Fruit fly (Drosophila melanogaster) whole organism, embryonic: ENCODE results near the gene CG31459.

Experiments
- Ada2b ChIP-seq: fragments of 200-800 bp; sonication (Bioruptor generic); IDR thresholded peaks from 2 replicates; pipeline ENCODE4 v1.3.6; 2022; ENCODE audit warnings: missing biosample characterization, missing genetic modification characterization
- CG10209 ChIP-seq: fragments of 200-800 bp; sonication (Bioruptor generic); optimal IDR thresholded peaks from 3 replicates; lab custom pipeline; 2017; ENCODE audit warnings: missing biosample characterization, mild to moderate bottlenecking, missing genetic modification characterization, missing genetic modification reagents
- CG12071 ChIP-seq: fragments of 200-800 bp; sonication (Bioruptor generic); optimal IDR thresholded peaks from 3 replicates; lab custom pipeline; 2018; ENCODE audit warnings: missing biosample characterization, mild to moderate bottlenecking, missing genetic modification characterization
- CG13424 ChIP-seq: fragments of 200-800 bp; sonication (Bioruptor generic); optimal IDR thresholded peaks from 2 replicates; lab custom pipeline; 2019; ENCODE audit warnings: missing biosample characterization, mild to moderate bottlenecking, missing genetic modification characterization, moderate library complexity
- CG14441 ChIP-seq: fragments of 200-800 bp; sonication (Bioruptor generic); IDR thresholded peaks from 2 replicates; pipeline ENCODE4 v1.3.6; 2022; ENCODE audit warnings: missing biosample characterization, missing genetic modification characterization
- CG15601 ChIP-seq: fragments of 200-800 bp; sonication (Bioruptor generic); optimal IDR thresholded peaks from 3 replicates; lab custom pipeline; 2019; ENCODE audit warnings: missing biosample characterization, mild to moderate bottlenecking, missing genetic modification characterization, moderate library complexity
- CG16863 ChIP-seq: fragments of 200-800 bp; sonication (Bioruptor generic); optimal IDR thresholded peaks from 3 replicates; lab custom pipeline; 2016; ENCODE audit warnings: missing biosample characterization, missing genetic modification characterization
- CG17802 ChIP-seq: fragments of 200-800 bp; sonication (Bioruptor generic); optimal IDR thresholded peaks from 2 replicates; lab custom pipeline; 2018; ENCODE audit warnings: missing biosample characterization, mild to moderate bottlenecking, missing genetic modification characterization, moderate library complexity
- CG17829 ChIP-seq: fragments of 200-800 bp; optimal IDR thresholded peaks from 2 replicates; lab custom pipeline; 2019; ENCODE audit warnings: missing biosample characterization, mild to moderate bottlenecking, missing genetic modification characterization, moderate library complexity
- CG3163 ChIP-seq: fragments of 200-800 bp; sonication (Bioruptor generic); optimal IDR thresholded peaks from 3 replicates; lab custom pipeline; 2016; ENCODE audit warnings: missing biosample characterization, missing genetic modification characterization
- CG32532 ChIP-seq: fragments of 200-800 bp; sonication (Bioruptor generic); IDR thresholded peaks from 2 replicates; pipeline ENCODE4 v1.3.6; 2022; ENCODE audit warnings: missing biosample characterization, missing genetic modification characterization
- CG34224 ChIP-seq: fragments of 200-800 bp; sonication (Bioruptor generic); IDR thresholded peaks from 3 replicates; pipeline ENCODE4 v1.3.6; 2022; ENCODE audit warnings: missing biosample characterization, missing genetic modification characterization; ENCODE audit not compliant: partially characterized antibody
- CG42726 ChIP-seq: fragments of 200-800 bp; sonication (Bioruptor generic); IDR thresholded peaks from 2 replicates; pipeline ENCODE4 v1.3.6; 2022; ENCODE audit warnings: missing biosample characterization, missing genetic modification characterization; ENCODE audit not compliant: partially characterized antibody
- CG43689 ChIP-seq: fragments of 200-800 bp; sonication (Bioruptor generic); IDR thresholded peaks from 2 replicates; pipeline ENCODE4 v1.3.6; 2022; ENCODE audit warnings: missing biosample characterization, missing genetic modification characterization
- CG5180 ChIP-seq: fragments of 200-800 bp; sonication (Bioruptor generic); optimal IDR thresholded peaks from 3 replicates; lab custom pipeline; 2017; ENCODE audit warnings: missing biosample characterization, missing genetic modification characterization, mild to moderate bottlenecking, moderate library complexity, missing genetic modification reagents
- CG6689 ChIP-seq: fragments of 200-800 bp; sonication (Bioruptor generic); IDR thresholded peaks from 2 replicates; pipeline ENCODE4 v1.3.6; 2022; ENCODE audit warnings: missing biosample characterization, missing genetic modification characterization
- CG7271 ChIP-seq: fragments of 200-800 bp; sonication (Bioruptor generic); optimal IDR thresholded peaks from 2 replicates; lab custom pipeline; 2018; ENCODE audit warnings: missing biosample characterization, mild to moderate bottlenecking, missing genetic modification characterization, moderate library complexity
- CG7839 ChIP-seq: fragments of 200-800 bp; sonication (Bioruptor generic); optimal IDR thresholded peaks from 3 replicates; lab custom pipeline; 2018; ENCODE audit warnings: missing biosample characterization, mild to moderate bottlenecking, missing genetic modification characterization, moderate library complexity
- CG8281 ChIP-seq: fragments of 200-800 bp; sonication (Bioruptor generic); optimal IDR thresholded peaks from 2 replicates; lab custom pipeline; 2018; ENCODE audit warnings: missing biosample characterization, mild to moderate bottlenecking, missing genetic modification characterization, moderate library complexity
- CG8290 ChIP-seq, 3 experiments: fragments of 200-800 bp; sonication (Bioruptor generic); optimal IDR thresholded peaks; 2 replicates each; lab custom pipeline; 2016 to 2019; ENCODE audit warnings: missing biosample characterization in 3 of 3, missing genetic modification characterization in 3 of 3, mild to moderate bottlenecking in 2 of 3, moderate library complexity in 1 of 3
- CG8944 ChIP-seq: fragments of 200-800 bp; sonication (Bioruptor generic); optimal IDR thresholded peaks from 3 replicates; lab custom pipeline; 2016; ENCODE audit warnings: missing biosample characterization, missing genetic modification characterization
- CG9727 ChIP-seq: fragments of 200-800 bp; sonication (Bioruptor generic); optimal IDR thresholded peaks from 3 replicates; lab custom pipeline; 2017; ENCODE audit warnings: missing biosample characterization, mild to moderate bottlenecking, missing genetic modification characterization
- CG9817 ChIP-seq: fragments of 200-800 bp; sonication (Bioruptor generic); optimal IDR thresholded peaks from 2 replicates; lab custom pipeline; 2018; ENCODE audit warnings: missing biosample characterization, mild to moderate bottlenecking, missing genetic modification characterization, moderate library complexity
- Dek ChIP-seq: fragments of 200-800 bp; sonication (Bioruptor generic); optimal IDR thresholded peaks from 3 replicates; lab custom pipeline; 2019; ENCODE audit warnings: missing biosample characterization, mild to moderate bottlenecking, missing genetic modification characterization, moderate library complexity
- E2f1 ChIP-seq: fragments of 200-800 bp; sonication (Bioruptor generic); IDR thresholded peaks from 2 replicates; pipeline ENCODE4 v1.3.6; 2022; ENCODE audit warnings: missing biosample characterization, missing genetic modification characterization
- E2f2 ChIP-seq: fragments of 200-800 bp; sonication (Bioruptor generic); IDR thresholded peaks from 2 replicates; pipeline ENCODE4 v1.3.6; 2022; ENCODE audit warnings: missing biosample characterization, missing genetic modification characterization
- Hey ChIP-seq: fragments of 200-800 bp; sonication (Bioruptor generic); optimal IDR thresholded peaks from 3 replicates; lab custom pipeline; 2018; ENCODE audit warnings: missing biosample characterization, mild to moderate bottlenecking, missing genetic modification characterization
- Hmx ChIP-seq: fragments of 200-800 bp; sonication (Bioruptor generic); optimal IDR thresholded peaks from 2 replicates; lab custom pipeline; 2016; ENCODE audit warnings: missing biosample characterization, missing genetic modification characterization
- Myb ChIP-seq: fragments of 200-800 bp; sonication (Bioruptor generic); optimal IDR thresholded peaks from 2 replicates; lab custom pipeline; 2016; ENCODE audit warnings: missing biosample characterization, missing genetic modification characterization
- Nf-YB ChIP-seq: fragments of 200-800 bp; sonication (Bioruptor generic); optimal IDR thresholded peaks from 3 replicates; lab custom pipeline; 2019; ENCODE audit warnings: missing biosample characterization, mild to moderate bottlenecking, missing genetic modification characterization, moderate library complexity
- Ptx1 ChIP-seq: fragments of 200-800 bp; sonication (Bioruptor generic); IDR thresholded peaks from 2 replicates; pipeline ENCODE4 v1.3.6; 2022; ENCODE audit warnings: missing biosample characterization, missing genetic modification characterization
- Six4 ChIP-seq: fragments of 200-800 bp; sonication (Bioruptor generic); optimal IDR thresholded peaks from 2 replicates; lab custom pipeline; 2016; ENCODE audit warnings: missing biosample characterization, missing genetic modification characterization
- Xbp1 ChIP-seq: fragments of 200-800 bp; sonication (Bioruptor generic); optimal IDR thresholded peaks from 3 replicates; lab custom pipeline; 2016; ENCODE audit warnings: missing biosample characterization, mild to moderate bottlenecking, missing genetic modification characterization
- amos ChIP-seq: fragments of 200-800 bp; sonication (Bioruptor generic); IDR thresholded peaks from 2 replicates; pipeline ENCODE4 v1.3.6; 2022; ENCODE audit warnings: missing biosample characterization, missing genetic modification characterization; ENCODE audit not compliant: partially characterized antibody
- ara ChIP-seq: fragments of 200-800 bp; sonication (Bioruptor generic); IDR thresholded peaks from 2 replicates; pipeline ENCODE4 v1.3.6; 2022; ENCODE audit warnings: missing biosample characterization, missing genetic modification characterization
- az2 ChIP-seq: fragments of 200-800 bp; sonication (Bioruptor generic); optimal IDR thresholded peaks from 3 replicates; lab custom pipeline; 2016; ENCODE audit warnings: missing biosample characterization, missing genetic modification characterization
- bbx ChIP-seq: fragments of 200-800 bp; sonication (Bioruptor generic); IDR thresholded peaks from 2 replicates; pipeline ENCODE4 v1.3.6; 2022; ENCODE audit warnings: missing biosample characterization, missing genetic modification characterization; ENCODE audit not compliant: partially characterized antibody
- cad ChIP-seq: fragments of >200 bp; optimal IDR thresholded peaks from 2 replicates; lab custom pipeline; 2017; ENCODE audit warnings: missing biosample characterization, missing genetic modification characterization
- cato ChIP-seq: fragments of 200-800 bp; sonication (Bioruptor generic); optimal IDR thresholded peaks from 2 replicates; lab custom pipeline; 2016; ENCODE audit warnings: missing biosample characterization, missing genetic modification characterization, borderline replicate concordance
- emc ChIP-seq: fragments of 200-800 bp; sonication (Bioruptor generic); optimal IDR thresholded peaks from 2 replicates; lab custom pipeline; 2016; ENCODE audit warnings: missing biosample characterization, missing genetic modification characterization
- h ChIP-seq: fragments of >200 bp; optimal IDR thresholded peaks from 2 replicates; lab custom pipeline; 2017
- hb ChIP-seq: fragments of 200-800 bp; sonication (Bioruptor generic); IDR thresholded peaks from 3 replicates; pipeline ENCODE4 v1.3.6; 2022; ENCODE audit warnings: missing biosample characterization, missing genetic modification characterization; ENCODE audit not compliant: partially characterized antibody
- kay ChIP-seq: fragments of 200-800 bp; sonication (Bioruptor generic); optimal IDR thresholded peaks from 2 replicates; lab custom pipeline; 2016; ENCODE audit warnings: missing biosample characterization, missing genetic modification characterization
- lab ChIP-seq: fragments of 200-800 bp; sonication (Bioruptor generic); optimal IDR thresholded peaks from 3 replicates; lab custom pipeline; 2017; ENCODE audit warnings: missing biosample characterization, missing genetic modification characterization, mild to moderate bottlenecking, moderate library complexity, missing genetic modification reagents
- otp ChIP-seq: fragments of 200-800 bp; sonication (Bioruptor generic); IDR thresholded peaks from 3 replicates; pipeline ENCODE4, ENCODE4 v1.3.6; 2022; ENCODE audit warnings: missing biosample characterization, missing genetic modification characterization
- pho ChIP-seq: fragments of 200-800 bp; sonication (Bioruptor generic); optimal IDR thresholded peaks from 2 replicates; lab custom pipeline; 2016; ENCODE audit warnings: missing biosample characterization, missing genetic modification characterization
- repo ChIP-seq: fragments of 200-800 bp; sonication (Bioruptor generic); optimal IDR thresholded peaks from 2 replicates; lab custom pipeline; 2016; ENCODE audit warnings: missing biosample characterization, missing genetic modification characterization
- slp2 ChIP-seq: fragments of 200-800 bp; sonication (Bioruptor generic); optimal IDR thresholded peaks from 2 replicates; lab custom pipeline; 2016; ENCODE audit warnings: missing biosample characterization, missing genetic modification characterization
- sug ChIP-seq: fragments of 200-800 bp; optimal IDR thresholded peaks from 2 replicates; lab custom pipeline; 2019; ENCODE audit warnings: missing biosample characterization, mild to moderate bottlenecking, missing genetic modification characterization, moderate library complexity
- unc-4 ChIP-seq: fragments of 200-800 bp; sonication (Bioruptor generic); IDR thresholded peaks from 2 replicates; pipeline ENCODE4 v1.3.6; 2022; ENCODE audit warnings: missing biosample characterization, missing genetic modification characterization; ENCODE audit not compliant: partially characterized antibody

The CG31459 gene

DNA sequence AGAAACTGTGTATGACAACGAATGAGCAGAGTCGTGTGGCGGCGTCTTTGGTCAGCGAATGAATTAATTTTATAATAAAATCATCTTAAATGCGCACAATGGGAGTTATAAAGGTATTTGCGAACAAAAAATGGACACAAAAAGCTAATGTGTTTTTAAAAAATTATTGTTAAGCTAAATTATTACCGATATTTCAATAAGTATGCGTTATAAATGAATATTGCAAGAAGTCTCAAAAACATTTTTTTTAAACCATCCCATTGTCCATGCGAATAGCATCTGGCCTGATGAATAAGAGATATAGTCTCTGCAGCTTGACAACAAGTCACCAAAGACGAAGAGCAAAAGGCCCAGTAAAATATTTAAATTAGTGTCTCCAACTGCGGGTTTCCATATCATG is 9.7 kb upstream of the CG31459 start (continued):
- peak; percentile 38 for TF ChIP-seq CG16863 (GFP tag; lab: Kevin White, UChicago)
- TF ChIP-seq CG9817 (tag; lab: Kevin White, UChicago), result peak; percentile 43
- peak; percentile 46 for TF ChIP-seq az2
- TF ChIP-seq unc-4 (GFP tag; lab: Robert Waterston, UW), result no peak
- peak; percentile 39 for TF ChIP-seq slp2 (GFP tag; lab: Kevin White, UChicago)
- TF ChIP-seq hb (GFP tag; lab: Robert Waterston, UW), result no peak
- no peak for TF ChIP-seq Hey (tag; lab: Kevin White, UChicago)
- peak; percentile 77 for TF ChIP-seq CG6689
- TF ChIP-seq CG5180 (GFP tag; lab: Kevin White, UChicago), result peak; percentile 28
- no peak for TF ChIP-seq CG42726 (GFP tag; lab: Robert Waterston, UW)
- TF ChIP-seq CG17802 (tag; lab: Kevin White, UChicago), result no peak
- TF ChIP-seq Dek, result peak; percentile 58
- TF ChIP-seq lab (GFP tag; lab: Kevin White, UChicago), result peak; percentile 76
- TF ChIP-seq pho (GFP tag; lab: Kevin White, UChicago), result no peak
- no peak for TF ChIP-seq CG15601
- TF ChIP-seq CG8290 (GFP tag; optimal IDR thresholded peaks at IDR 0.05; lab: Kevin White, UChicago), result no peak
- peak in 1 of 2 experiments; percentile 61 for TF ChIP-seq CG8290 (tag; optimal IDR thresholded peaks at IDR 0.05; lab: Kevin White, UChicago)
- TF ChIP-seq Xbp1 (GFP tag; lab: Kevin White, UChicago), result peak; percentile 59
- no peak for TF ChIP-seq bbx
- peak; percentile 70 for TF ChIP-seq CG13424 (tag; lab: Kevin White, UChicago)
- TF ChIP-seq cato (GFP tag; lab: Kevin White, UChicago), result no peak
- no peak for TF ChIP-seq repo
- TF ChIP-seq Hmx (GFP tag; lab: Kevin White, UChicago), result no peak
- no peak for TF ChIP-seq amos (GFP tag; lab: Robert Waterston, UW)
- TF ChIP-seq kay (GFP tag; lab: Kevin White, UChicago), result no peak
- TF ChIP-seq CG7839 (tag; lab: Kevin White, UChicago), result peak; percentile 73
- peak; percentile 40 for TF ChIP-seq Myb (GFP tag; lab: Kevin White, UChicago)
- TF ChIP-seq E2f2, result no peak
- TF ChIP-seq CG17829 (tag; lab: Kevin White, UChicago), result peak; percentile 56
- TF ChIP-seq CG14441 (GFP tag; lab: Robert Waterston, UW), result peak; percentile 80
- peak; percentile 1 for TF ChIP-seq Six4 (GFP tag; lab: Kevin White, UChicago)
- TF ChIP-seq CG8944 (GFP tag; lab: Kevin White, UChicago), result no peak
- peak; percentile 32 for TF ChIP-seq Nf-YB (GFP tag; lab: Kevin White, UChicago)
- peak; percentile 6 for TF ChIP-seq CG3163
- TF ChIP-seq CG10209 (GFP tag; lab: Kevin White, UChicago), result peak; percentile 36
- TF ChIP-seq Ptx1 (GFP tag; lab: Robert Waterston, UW), result peak; percentile 68
- peak; percentile 30 for TF ChIP-seq sug
- peak; percentile 44; the same call in 1 of the 2 replicates for TF ChIP-seq E2f1 (GFP tag; lab: Robert Waterston, UW)
- TF ChIP-seq h (lab: Kevin White, UChicago), result no peak
- TF ChIP-seq CG8281 (tag; lab: Kevin White, UChicago), result peak; percentile 42
- TF ChIP-seq CG12071 (GFP tag; lab: Kevin White, UChicago), result peak; percentile 61
- peak; percentile 35; the same call in 1 of the 2 replicates for TF ChIP-seq CG43689 (GFP tag; lab: Robert Waterston, UW)
- 0 out of 3 replicates have a peak, but pooled peaks have one; percentile 17 for TF ChIP-seq otp (GFP tag; lab: Robert Waterston, UW)
- TF ChIP-seq Ada2b (GFP tag; lab: Robert Waterston, UW), result peak; percentile 68
- peak; percentile 34 for TF ChIP-seq CG9727 (GFP tag; lab: Kevin White, UChicago)
- TF ChIP-seq emc, result no peak
- TF ChIP-seq CG34224 (GFP tag; lab: Robert Waterston, UW), result no peak
- peak; percentile 75 for TF ChIP-seq CG32532 (GFP tag; lab: Robert Waterston, UW)
- TF ChIP-seq ara, result peak; percentile 72
- TF ChIP-seq CG7271 (tag; lab: Kevin White, UChicago), result no peak
- TF ChIP-seq cad (GFP tag; lab: Kevin White, UChicago), result no peak
